Fruit fly (Drosophila melanogaster) whole organism, embryonic: ENCODE data around the gene klar.

Source experiments
- Aef1 ChIP-seq: fragments of 200-800 bp; sonication (Bioruptor generic); IDR thresholded peaks from 3 replicates; pipeline ENCODE4 v1.3.6; 2022; ENCODE audit warnings: missing biosample characterization, missing genetic modification characterization
- Blimp-1 ChIP-seq: fragments of 200-800 bp; sonication (Bioruptor generic); optimal IDR thresholded peaks from 3 replicates; lab custom pipeline; 2018; ENCODE audit warnings: missing biosample characterization, missing genetic modification characterization, mild to moderate bottlenecking, moderate library complexity, missing genetic modification reagents
- CG10147 ChIP-seq: fragments of 200-800 bp; sonication (Bioruptor generic); optimal IDR thresholded peaks from 2 replicates; lab custom pipeline; 2019; ENCODE audit warnings: missing biosample characterization, mild to moderate bottlenecking, missing genetic modification characterization, moderate library complexity
- CG10462 ChIP-seq: fragments of 200-800 bp; sonication (Bioruptor generic); optimal IDR thresholded peaks from 2 replicates; lab custom pipeline; 2016; ENCODE audit warnings: missing biosample characterization, missing genetic modification characterization
- CG11093 ChIP-seq: fragments of 200-800 bp; sonication (Bioruptor generic); IDR thresholded peaks from 3 replicates; pipeline ENCODE4 v1.3.6; 2022; ENCODE audit warnings: missing biosample characterization, missing genetic modification characterization
- CG11695 ChIP-seq: fragments of 200-800 bp; sonication (Bioruptor generic); IDR thresholded peaks from 3 replicates; pipeline ENCODE4 v1.3.6; 2022; ENCODE audit warnings: missing biosample characterization, missing genetic modification characterization
- CG13775 ChIP-seq: fragments of 200-800 bp; sonication (Bioruptor generic); optimal IDR thresholded peaks from 3 replicates; lab custom pipeline; 2017; ENCODE audit warnings: missing biosample characterization, mild to moderate bottlenecking, missing genetic modification characterization
- CG14860 ChIP-seq: fragments of 200-800 bp; sonication (Bioruptor generic); IDR thresholded peaks from 3 replicates; pipeline ENCODE4 v1.3.6; 2022; ENCODE audit warnings: missing biosample characterization, missing genetic modification characterization; ENCODE audit not compliant: partially characterized antibody
- CG1529 ChIP-seq: fragments of 200-800 bp; sonication (Bioruptor generic); optimal IDR thresholded peaks from 3 replicates; lab custom pipeline; 2018; ENCODE audit warnings: missing biosample characterization, missing genetic modification characterization
- CG15601 ChIP-seq: fragments of 200-800 bp; sonication (Bioruptor generic); optimal IDR thresholded peaks from 3 replicates; lab custom pipeline; 2019; ENCODE audit warnings: missing biosample characterization, mild to moderate bottlenecking, missing genetic modification characterization, moderate library complexity
- CG15696 ChIP-seq: fragments of 200-800 bp; sonication (Bioruptor generic); optimal IDR thresholded peaks from 2 replicates; lab custom pipeline; 2019; ENCODE audit warnings: missing biosample characterization, mild to moderate bottlenecking, missing genetic modification characterization, moderate library complexity
- CG16863 ChIP-seq: fragments of 200-800 bp; sonication (Bioruptor generic); optimal IDR thresholded peaks from 3 replicates; lab custom pipeline; 2016; ENCODE audit warnings: missing biosample characterization, missing genetic modification characterization
- CG18599 ChIP-seq: fragments of 200-800 bp; sonication (Bioruptor generic); optimal IDR thresholded peaks from 3 replicates; lab custom pipeline; 2017; ENCODE audit warnings: missing biosample characterization, missing genetic modification characterization, mild to moderate bottlenecking, moderate library complexity, missing genetic modification reagents
- CG2678 ChIP-seq: fragments of 200-800 bp; sonication (Bioruptor generic); optimal IDR thresholded peaks from 3 replicates; lab custom pipeline; 2019; ENCODE audit warnings: missing biosample characterization, mild to moderate bottlenecking, missing genetic modification characterization, moderate library complexity
- CG31388 ChIP-seq: fragments of 200-800 bp; sonication (Bioruptor generic); optimal IDR thresholded peaks from 2 replicates; lab custom pipeline; 2016; ENCODE audit warnings: missing biosample characterization, missing genetic modification characterization
- CG32767 ChIP-seq: fragments of 200-800 bp; sonication (Bioruptor generic); IDR thresholded peaks from 2 replicates; pipeline ENCODE4 v1.3.6; 2022; ENCODE audit warnings: missing biosample characterization, missing genetic modification characterization
- CG34376 ChIP-seq: fragments of 200-800 bp; sonication (Bioruptor generic); optimal IDR thresholded peaks from 2 replicates; lab custom pipeline; 2018; ENCODE audit warnings: missing biosample characterization, mild to moderate bottlenecking, missing genetic modification characterization
- CG4707 ChIP-seq: fragments of 200-800 bp; sonication (Bioruptor generic); optimal IDR thresholded peaks from 2 replicates; lab custom pipeline; 2018; ENCODE audit warnings: missing biosample characterization, mild to moderate bottlenecking, missing genetic modification characterization, moderate library complexity
- CG6175 ChIP-seq: fragments of 200-800 bp; sonication (Bioruptor generic); IDR thresholded peaks from 3 replicates; pipeline ENCODE4 v1.3.6; 2022; ENCODE audit warnings: missing biosample characterization, missing genetic modification characterization
- CG6683 ChIP-seq: fragments of 200-800 bp; sonication (Bioruptor generic); optimal IDR thresholded peaks from 2 replicates; lab custom pipeline; 2017; ENCODE audit warnings: missing biosample characterization, mild to moderate bottlenecking, missing genetic modification characterization, missing genetic modification reagents
- CG7556 ChIP-seq: fragments of 200-800 bp; sonication (Bioruptor generic); optimal IDR thresholded peaks from 2 replicates; lab custom pipeline; 2017; ENCODE audit warnings: missing biosample characterization, mild to moderate bottlenecking, missing genetic modification characterization
- CG8924 ChIP-seq: fragments of 200-800 bp; optimal IDR thresholded peaks from 3 replicates; lab custom pipeline; 2019; ENCODE audit warnings: missing biosample characterization, mild to moderate bottlenecking, missing genetic modification characterization, moderate library complexity
- CG9437 ChIP-seq: fragments of 200-800 bp; sonication (Bioruptor generic); optimal IDR thresholded peaks from 2 replicates; lab custom pipeline; 2018; ENCODE audit warnings: missing biosample characterization, mild to moderate bottlenecking, missing genetic modification characterization
- Dad ChIP-seq: fragments of 200-800 bp; sonication (Bioruptor generic); optimal IDR thresholded peaks from 3 replicates; lab custom pipeline; 2016; ENCODE audit warnings: missing biosample characterization, missing genetic modification characterization
- Dip2 ChIP-seq: fragments of 200-800 bp; sonication (Bioruptor generic); IDR thresholded peaks from 2 replicates; pipeline ENCODE4 v1.3.6; 2022; ENCODE audit warnings: missing biosample characterization, missing genetic modification characterization
- Doc3 ChIP-seq: fragments of 200-800 bp; sonication (Bioruptor generic); IDR thresholded peaks from 3 replicates; pipeline ENCODE4 v1.3.6; 2022; ENCODE audit warnings: missing biosample characterization, missing genetic modification characterization; ENCODE audit not compliant: partially characterized antibody
- E2f1 ChIP-seq: fragments of 200-800 bp; sonication (Bioruptor generic); IDR thresholded peaks from 2 replicates; pipeline ENCODE4 v1.3.6; 2022; ENCODE audit warnings: missing biosample characterization, missing genetic modification characterization
- Elba2 ChIP-seq: fragments of 200-800 bp; sonication (Bioruptor generic); optimal IDR thresholded peaks from 3 replicates; lab custom pipeline; 2016; ENCODE audit warnings: missing biosample characterization, missing genetic modification characterization
- H15 ChIP-seq: fragments of 200-800 bp; sonication (Bioruptor generic); IDR thresholded peaks from 3 replicates; pipeline ENCODE4 v1.3.6; 2022; ENCODE audit warnings: missing biosample characterization, missing genetic modification characterization
- Mad ChIP-seq: fragments of 200-800 bp; sonication (Bioruptor generic); optimal IDR thresholded peaks from 2 replicates; lab custom pipeline; 2016; ENCODE audit warnings: missing biosample characterization, missing genetic modification characterization
- abd-A ChIP-seq: fragments of 200-800 bp; sonication (Bioruptor generic); optimal IDR thresholded peaks from 3 replicates; lab custom pipeline; 2019; ENCODE audit warnings: missing biosample characterization, mild to moderate bottlenecking, missing genetic modification characterization, moderate library complexity
- bbx ChIP-seq: fragments of 200-800 bp; sonication (Bioruptor generic); IDR thresholded peaks from 2 replicates; pipeline ENCODE4 v1.3.6; 2022; ENCODE audit warnings: missing biosample characterization, missing genetic modification characterization; ENCODE audit not compliant: partially characterized antibody
- chm ChIP-seq: fragments of 200-800 bp; sonication (Bioruptor generic); IDR thresholded peaks from 2 replicates; pipeline ENCODE4 v1.3.6; 2022; ENCODE audit warnings: missing biosample characterization, missing genetic modification characterization
- dimm ChIP-seq: fragments of 200-800 bp; sonication (Bioruptor generic); IDR thresholded peaks from 2 replicates; pipeline ENCODE4 v1.3.6; 2022; ENCODE audit warnings: missing biosample characterization, missing genetic modification characterization
- dpn ChIP-seq, 2 experiments: fragments of 200-800 bp; sonication (Bioruptor generic); optimal IDR thresholded peaks; 3 replicates each; lab custom pipeline; 2016; ENCODE audit warnings: missing biosample characterization in 2 of 2, missing genetic modification characterization in 2 of 2
- esg ChIP-seq: fragments of 200-800 bp; sonication (Bioruptor generic); conservative IDR thresholded peaks from 2 replicates; pipeline ENCODE4 v1.3.6; 2022; ENCODE audit warnings: missing biosample characterization, missing genetic modification characterization
- exex ChIP-seq: fragments of 200-800 bp; sonication (Bioruptor generic); optimal IDR thresholded peaks from 4 replicates; lab custom pipeline; 2018; ENCODE audit warnings: missing biosample characterization, mild to moderate bottlenecking, missing genetic modification characterization, moderate library complexity
- insv ChIP-seq, 2 experiments: fragments of 200-800 bp; sonication (Bioruptor generic); optimal IDR thresholded peaks; 3 replicates each; lab custom pipeline; 2016 to 2018; ENCODE audit warnings: missing biosample characterization in 2 of 2, missing genetic modification characterization in 2 of 2
- inv ChIP-seq: fragments of 200-800 bp; sonication (Bioruptor generic); IDR thresholded peaks from 2 replicates; pipeline ENCODE4 v1.3.6; 2022; ENCODE audit warnings: missing biosample characterization, missing genetic modification characterization; ENCODE audit not compliant: partially characterized antibody
- lola ChIP-seq, 3 experiments: fragments of >200 bp in 2 of 3; fragments of 200-800 bp in 1 of 3; sonication (Bioruptor generic) in 1 of 3; optimal IDR thresholded peaks; 2 replicates each; lab custom pipeline; 2017 to 2019; ENCODE audit warnings: missing biosample characterization in 3 of 3, missing genetic modification characterization in 3 of 3, mild to moderate bottlenecking in 1 of 3, moderate library complexity in 1 of 3
- mirr ChIP-seq: fragments of 200-800 bp; sonication (Bioruptor generic); optimal IDR thresholded peaks from 3 replicates; lab custom pipeline; 2018; ENCODE audit warnings: missing biosample characterization, mild to moderate bottlenecking, missing genetic modification characterization
- nerfin-1 ChIP-seq: fragments of 200-800 bp; sonication (Bioruptor generic); optimal IDR thresholded peaks from 3 replicates; lab custom pipeline; 2019; ENCODE audit warnings: missing biosample characterization, mild to moderate bottlenecking, missing genetic modification characterization, moderate library complexity
- so ChIP-seq: fragments of 200-800 bp; sonication (Bioruptor generic); IDR thresholded peaks from 3 replicates; pipeline ENCODE4 v1.3.6; 2022; ENCODE audit warnings: missing biosample characterization, missing genetic modification characterization
- sob ChIP-seq: fragments of 200-800 bp; sonication (Bioruptor generic); IDR thresholded peaks from 2 replicates; pipeline ENCODE4 v1.3.6; 2022; ENCODE audit warnings: missing biosample characterization, missing genetic modification characterization
- stc ChIP-seq: fragments of 200-800 bp; sonication (Bioruptor generic); IDR thresholded peaks from 2 replicates; pipeline ENCODE4 v1.3.6; 2022; ENCODE audit warnings: missing biosample characterization, missing genetic modification characterization
- tgo ChIP-seq: fragments of 200-800 bp; sonication (Bioruptor generic); IDR thresholded peaks from 3 replicates; pipeline ENCODE4 v1.3.6; 2022; ENCODE audit warnings: missing biosample characterization, missing genetic modification characterization
- tin ChIP-seq: fragments of 200-800 bp; sonication (Bioruptor generic); optimal IDR thresholded peaks from 3 replicates; lab custom pipeline; 2016; ENCODE audit warnings: missing biosample characterization, missing genetic modification characterization
- tx ChIP-seq: fragments of 200-800 bp; sonication (Bioruptor generic); optimal IDR thresholded peaks from 2 replicates; lab custom pipeline; 2016; ENCODE audit warnings: missing biosample characterization, missing genetic modification characterization
- vvl ChIP-seq: fragments of 200-800 bp; sonication (Bioruptor generic); IDR thresholded peaks from 2 replicates; pipeline ENCODE4 v1.3.6; 2022; ENCODE audit warnings: missing biosample characterization, missing genetic modification characterization

The klar gene

dm6 chr3L:516948-517599, 23.3 kb downstream of the klar start (continued):
- TF ChIP-seq CG9437 (GFP tag; lab: Kevin White, UChicago), result peak; percentile 15
- TF ChIP-seq CG31388, result no peak
- TF ChIP-seq CG10462 (GFP tag; lab: Kevin White, UChicago), result no peak
- no peak for TF ChIP-seq CG34376
- peak; percentile 16 for TF ChIP-seq tin (GFP tag; lab: Kevin White, UChicago)
- no peak for TF ChIP-seq sob (GFP tag; lab: Robert Waterston, UW)
- TF ChIP-seq dpn (GFP tag; optimal IDR thresholded peaks at IDR 0.05; lab: Kevin White, UChicago), result peak in 1 of 2 experiments; percentile 0
- peak; percentile 34; the same call in 2 of the 3 replicates for TF ChIP-seq tgo (GFP tag; lab: Robert Waterston, UW)
- 0 out of 2 replicates have a peak, but pooled peaks have one; percentile 14 for TF ChIP-seq dimm
- no peak for TF ChIP-seq Mad (GFP tag; lab: Kevin White, UChicago)
- TF ChIP-seq CG2678, result peak; percentile 53
- no peak for TF ChIP-seq mirr (GFP tag; lab: Kevin White, UChicago)
- peak; percentile 42; the same call in 1 of the 3 replicates for TF ChIP-seq H15 (GFP tag; lab: Robert Waterston, UW)
- TF ChIP-seq vvl, result peak; percentile 79; the same call in 1 of the 2 replicates
- no peak for TF ChIP-seq CG10147 (GFP tag; lab: Kevin White, UChicago)
- no peak for TF ChIP-seq CG6683 (GFP tag; lab: Kevin White, UChicago)
- TF ChIP-seq Doc3 (GFP tag; lab: Robert Waterston, UW), result no peak
- TF ChIP-seq CG15696 (tag; lab: Kevin White, UChicago), result no peak
- peak in 1 of 3 experiments; percentile 3 for TF ChIP-seq lola (GFP tag; optimal IDR thresholded peaks at IDR 0.05; lab: Kevin White, UChicago)
- peak; percentile 3 for TF ChIP-seq nerfin-1 (tag; lab: Kevin White, UChicago)
- TF ChIP-seq so (GFP tag; lab: Robert Waterston, UW), result no peak; the same call in 2 of the 3 replicates
- no peak for TF ChIP-seq Aef1 (GFP tag; lab: Robert Waterston, UW)
- no peak for TF ChIP-seq CG6175 (GFP tag; lab: Robert Waterston, UW)
- no peak for TF ChIP-seq insv (GFP tag; optimal IDR thresholded peaks at IDR 0.05; lab: Kevin White, UChicago)
- no peak for TF ChIP-seq exex (tag; lab: Kevin White, UChicago)
- TF ChIP-seq inv, result no peak
- TF ChIP-seq CG7556 (GFP tag; lab: Kevin White, UChicago), result peak; percentile 5
- peak; percentile 46 for TF ChIP-seq Blimp-1 (GFP tag; lab: Kevin White, UChicago)
- TF ChIP-seq CG13775 (GFP tag; lab: Kevin White, UChicago), result no peak
- TF ChIP-seq CG4707 (GFP tag; lab: Kevin White, UChicago), result no peak
- peak; percentile 58; the same call in 1 of the 2 replicates for TF ChIP-seq stc (GFP tag; lab: Robert Waterston, UW)
- no peak for TF ChIP-seq chm
- TF ChIP-seq Dip2 (GFP tag; lab: Robert Waterston, UW), result no peak
- TF ChIP-seq tx (GFP tag; lab: Kevin White, UChicago), result no peak
- no peak for TF ChIP-seq Dad
- TF ChIP-seq CG1529 (GFP tag; lab: Kevin White, UChicago), result peak; percentile 26
- TF ChIP-seq abd-A (tag; lab: Kevin White, UChicago), result no peak
- TF ChIP-seq CG11695 (GFP tag; lab: Robert Waterston, UW), result no peak
- TF ChIP-seq CG14860 (GFP tag; lab: Robert Waterston, UW), result no peak
- no peak for TF ChIP-seq Elba2 (GFP tag; lab: Kevin White, UChicago)
- TF ChIP-seq CG8924, result peak; percentile 26
- no peak for TF ChIP-seq bbx (GFP tag; lab: Robert Waterston, UW)
- no peak for TF ChIP-seq CG32767 (GFP tag; lab: Robert Waterston, UW)
- peak; percentile 21 for TF ChIP-seq CG16863 (GFP tag; lab: Kevin White, UChicago)
- TF ChIP-seq CG11093 (GFP tag; lab: Robert Waterston, UW), result peak; percentile 52; the same call in 2 of the 3 replicates
- TF ChIP-seq CG18599 (GFP tag; lab: Kevin White, UChicago), result no peak
- TF ChIP-seq CG15601 (tag; lab: Kevin White, UChicago), result peak; percentile 20
- TF ChIP-seq esg, result peak; percentile 55
- TF ChIP-seq E2f1 (GFP tag; lab: Robert Waterston, UW), result peak; percentile 39; the same call in 1 of the 2 replicates
